Fruit fly (Drosophila melanogaster): Measurements from ENCODE around the gene Octbeta1R.

The Octbeta1R gene

dm6 chr3R:22542773-22543411, 45.9 kb downstream of the Octbeta1R start:
- TF ChIP-seq CTCF (optimal IDR thresholded peaks at IDR 0.05): no peak
- no peak for TF ChIP-seq CG8478 (optimal IDR thresholded peaks at IDR 0.05)

DNA sequence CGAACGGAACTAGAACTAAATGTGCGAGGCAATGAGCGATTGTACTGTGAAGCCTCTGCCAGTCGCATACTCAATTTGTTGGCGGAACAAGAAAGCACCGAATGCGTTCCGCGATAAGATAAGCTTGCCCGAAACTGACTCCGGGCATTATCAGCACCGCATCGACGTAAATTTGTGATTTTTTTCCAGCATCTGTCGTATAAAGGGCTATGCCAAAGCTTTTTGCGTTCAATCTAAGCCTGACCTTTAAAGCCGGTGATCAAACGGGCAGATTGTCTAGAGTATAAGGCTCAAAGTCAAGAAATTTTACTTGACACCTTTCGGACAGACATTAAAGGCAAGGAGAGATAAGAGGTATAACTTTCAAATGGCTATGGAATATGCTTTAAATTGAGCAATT, 49.0 kb downstream of the Octbeta1R start:
- TF ChIP-seq CTCF (optimal IDR thresholded peaks at IDR 0.05) (no peak), CG8478 (optimal IDR thresholded peaks at IDR 0.05) (no peak)

DNA sequence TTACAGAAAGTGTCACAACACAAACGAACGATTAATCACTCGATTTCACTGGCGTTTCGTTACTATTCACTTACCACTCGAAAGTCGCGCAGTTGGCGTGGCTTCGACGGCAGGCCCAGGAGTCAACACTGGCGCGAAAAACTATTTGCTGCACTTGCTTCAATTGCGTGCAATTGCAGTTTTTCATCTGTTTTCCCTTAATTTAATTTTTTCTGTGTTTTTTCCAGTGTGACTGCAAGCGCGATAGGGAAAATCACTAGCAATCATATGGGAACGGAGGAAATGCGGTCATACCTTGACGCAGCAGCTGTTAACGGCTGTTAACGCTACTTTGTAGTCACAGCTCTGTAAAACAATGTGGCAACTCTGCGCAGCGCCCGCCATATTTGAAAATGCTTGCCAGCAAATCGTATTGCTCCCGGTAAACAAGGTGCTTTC, 50.6 kb downstream of the Octbeta1R start, which contains the start of gene AdipoR:
AdipoR (minus strand) TSS at position 262 of the 438 bp plus-strand sequence.
- no peak for TF ChIP-seq CG8478 (optimal IDR thresholded peaks at IDR 0.05)
- peak in 1 of 2 experiments; percentile 25 for TF ChIP-seq CTCF (optimal IDR thresholded peaks at IDR 0.05)

- no peak for TF ChIP-seq CG8478 (optimal IDR thresholded peaks at IDR 0.05)
- TF ChIP-seq CTCF (optimal IDR thresholded peaks at IDR 0.05): no peak
Measured at dm6 chr3R:22550306-22550812, 53.3 kb downstream of the Octbeta1R start, which contains the start of gene bond. TSS of gene bond (plus strand) at chr3R:22550680.

DNA sequence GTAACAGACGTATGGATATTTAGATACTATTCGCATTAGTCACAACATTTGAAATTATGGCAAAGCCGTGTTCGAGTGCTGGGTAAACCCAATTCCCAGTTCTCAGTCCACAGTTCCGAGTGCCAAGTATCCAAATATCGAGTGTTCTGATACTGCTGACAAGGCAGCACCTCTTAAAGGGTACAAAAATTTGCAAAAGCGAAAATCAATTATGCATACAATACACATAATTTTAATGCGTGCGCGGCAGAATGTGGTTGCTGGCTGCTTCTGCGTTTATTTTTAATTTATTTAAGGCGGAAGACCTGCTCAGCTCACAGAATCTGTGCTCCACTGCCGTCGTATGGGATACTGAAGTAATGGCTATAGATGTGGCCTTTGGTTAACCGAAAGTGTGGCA, 55.7 kb downstream of the Octbeta1R start:
- TF ChIP-seq CG8478 (optimal IDR thresholded peaks at IDR 0.05) (no peak), CTCF (optimal IDR thresholded peaks at IDR 0.05) (no peak)

DNA sequence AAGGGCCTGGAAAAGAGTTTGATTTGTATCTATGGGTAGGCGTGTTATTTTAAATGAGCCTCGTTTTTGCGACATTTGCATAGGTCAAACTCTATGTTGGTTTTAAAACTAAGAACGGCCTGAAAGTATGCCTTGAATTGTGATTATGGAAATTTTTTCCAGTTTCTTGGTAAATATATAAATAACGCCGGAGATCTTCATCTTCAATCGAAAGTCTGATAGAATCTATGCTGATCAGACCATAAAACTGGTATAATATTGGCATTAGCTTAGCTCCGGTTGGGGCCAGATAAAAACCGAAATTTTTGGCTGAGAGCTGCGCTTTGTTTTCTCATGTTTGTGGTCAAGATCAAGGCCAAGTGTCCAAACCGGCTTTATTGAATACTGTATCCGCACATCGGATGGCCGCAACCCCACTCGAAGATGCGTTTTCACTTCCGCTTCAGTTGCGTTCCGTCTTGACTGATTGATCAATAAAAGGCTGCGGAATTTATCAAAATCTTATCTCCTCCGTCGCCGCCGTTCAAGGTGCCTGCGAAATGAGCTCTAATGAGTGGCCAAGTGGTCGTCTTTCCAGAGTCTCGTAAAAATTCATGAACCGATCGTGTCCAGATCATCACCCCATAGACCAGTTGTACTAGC, 60.2 kb downstream of the Octbeta1R start:
- TF ChIP-seq CTCF (optimal IDR thresholded peaks at IDR 0.05) (no peak), CG8478 (optimal IDR thresholded peaks at IDR 0.05) (no peak)

DNA sequence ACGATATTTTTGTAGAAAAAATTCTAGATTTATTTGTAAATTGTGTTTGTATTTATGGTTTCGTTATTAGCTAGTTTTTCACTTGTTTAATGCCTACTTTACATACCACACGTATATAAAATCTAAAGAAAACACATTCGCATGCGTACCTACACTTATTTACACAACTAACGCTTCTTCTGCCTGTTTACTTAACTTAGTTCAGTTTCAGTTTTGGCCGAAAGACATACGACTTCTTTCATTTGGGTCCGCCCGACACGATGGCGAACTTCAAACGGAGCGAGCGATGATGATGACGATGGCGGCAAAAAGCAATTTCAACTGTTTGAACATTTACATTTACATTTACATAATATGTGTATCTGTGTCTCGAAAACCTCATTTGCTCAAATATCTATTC, 61.4 kb downstream of the Octbeta1R start:
- TF ChIP-seq CG8478 (optimal IDR thresholded peaks at IDR 0.05): no peak
- no peak for TF ChIP-seq CTCF (optimal IDR thresholded peaks at IDR 0.05)

- TF ChIP-seq CG8478 (optimal IDR thresholded peaks at IDR 0.05) (no peak), CTCF (optimal IDR thresholded peaks at IDR 0.05) (no peak)
Measured at dm6 chr3R:22560224-22560623, 63.2 kb downstream of the Octbeta1R start.

DNA sequence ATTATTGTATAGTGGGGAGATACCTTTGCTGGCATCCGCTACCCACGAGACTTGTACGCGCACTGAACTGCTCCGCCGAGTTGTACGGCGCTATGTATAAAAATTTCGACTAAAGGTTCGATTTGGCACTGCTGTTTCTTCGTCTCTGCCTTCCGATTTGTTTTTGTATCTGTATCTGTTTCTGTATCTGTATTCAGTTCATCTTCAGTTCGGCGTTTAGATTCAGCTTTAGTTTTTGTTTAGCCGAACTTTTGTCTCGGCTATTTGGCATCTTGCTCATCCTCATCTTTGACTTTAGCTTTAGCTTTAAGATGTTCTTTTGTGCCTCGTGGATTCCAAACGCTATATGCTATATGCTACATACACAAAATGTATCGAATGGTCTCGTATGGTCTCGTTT, 65.5 kb downstream of the Octbeta1R start, which contains the start of gene sit:
sit (minus strand) TSS at position 71 of the 400 bp plus-strand sequence.
- TF ChIP-seq CG8478 (optimal IDR thresholded peaks at IDR 0.05) (no peak), CTCF (optimal IDR thresholded peaks at IDR 0.05) (no peak)

dm6 chr3R:22564076-22564475, 67.1 kb downstream of the Octbeta1R start:
- TF ChIP-seq CG8478 (optimal IDR thresholded peaks at IDR 0.05) (no peak), CTCF (optimal IDR thresholded peaks at IDR 0.05) (no peak)

- TF ChIP-seq CTCF (optimal IDR thresholded peaks at IDR 0.05): peak in 1 of 2 experiments; percentile 49
- TF ChIP-seq CG8478 (optimal IDR thresholded peaks at IDR 0.05): no peak
Measured at dm6 chr3R:22564707-22565106, 67.7 kb downstream of the Octbeta1R start.

DNA sequence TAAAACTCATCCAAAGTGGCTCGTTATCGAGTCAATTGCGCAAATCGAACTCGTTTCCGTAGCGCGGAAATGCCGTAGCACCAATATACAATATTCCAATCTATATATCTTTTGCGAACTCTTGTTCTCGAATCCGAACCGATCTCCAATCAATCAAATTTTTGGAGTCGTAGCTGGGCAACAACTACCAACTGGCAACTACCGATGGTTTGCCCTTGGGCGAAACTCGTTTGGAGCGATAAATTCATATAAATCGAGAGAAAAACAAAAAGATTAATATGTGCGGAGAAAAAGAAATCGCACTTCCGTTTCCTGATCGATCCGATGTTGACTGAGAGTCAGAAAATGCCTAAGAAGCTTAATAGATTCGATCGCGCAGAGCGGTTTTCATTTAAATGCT, 68.7 kb downstream of the Octbeta1R start:
- TF ChIP-seq CTCF (optimal IDR thresholded peaks at IDR 0.05) (no peak), CG8478 (optimal IDR thresholded peaks at IDR 0.05) (no peak)

- TF ChIP-seq CG8478 (optimal IDR thresholded peaks at IDR 0.05) (no peak), CTCF (optimal IDR thresholded peaks at IDR 0.05) (no peak)
Measured at dm6 chr3R:22568508-22568907, 71.5 kb downstream of the Octbeta1R start.
